Worm (Caenorhabditis elegans): ENCODE data around the gene K09A9.8.

DNA sequence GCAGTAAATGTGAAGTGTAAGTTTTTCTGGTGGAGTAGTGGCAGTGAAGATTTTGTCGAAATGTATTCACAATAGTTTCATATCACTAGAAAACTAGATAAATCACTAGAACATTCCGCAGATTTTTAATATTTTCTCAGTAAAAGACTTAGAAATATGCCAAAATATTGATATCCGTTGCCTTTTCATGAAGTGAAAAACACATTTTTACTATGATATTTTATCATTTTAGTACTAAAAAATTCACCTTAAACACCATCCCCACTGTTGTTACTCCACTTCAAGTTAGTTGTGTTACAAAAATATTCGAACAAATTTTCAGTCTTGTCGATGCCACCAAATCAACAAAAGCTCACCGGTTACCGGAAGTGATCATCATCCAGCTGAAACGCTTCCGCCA, 3.6 kb downstream of the K09A9.8 start:
- TF ChIP-seq cog-1 (tag; optimal IDR thresholded peaks at IDR 0.05): no peak
- no peak for TF ChIP-seq med-1 (GFP tag; optimal IDR thresholded peaks at IDR 0.05; ENCODE audit: insufficient read depth)
- no peak for TF ChIP-seq flt-1 (GFP tag; IDR thresholded peaks at IDR 0.05)
- no peak for TF ChIP-seq T22C8.4 (GFP tag; IDR thresholded peaks at IDR 0.05)
- TF ChIP-seq tab-1 (GFP tag; IDR thresholded peaks at IDR 0.05): no peak
- TF ChIP-seq ztf-29 (GFP tag; IDR thresholded peaks at IDR 0.05): no peak
- no peak for TF ChIP-seq ref-1 (GFP tag; conservative IDR thresholded peaks at IDR 0.05)
- TF ChIP-seq klf-2 (GFP tag; conservative IDR thresholded peaks at IDR 0.05): no peak
- no peak for TF ChIP-seq ztf-23 (GFP tag; IDR thresholded peaks at IDR 0.05)

Data from whole organism, midembryonic.